Worm (Caenorhabditis elegans) whole organism, L2 larva: ENCODE measurements around the gene C01B10.44.

Experiments used
- R02D3.7 ChIP-seq: fragments of 150-350 bp; optimal IDR thresholded peaks from 2 replicates; lab custom pipeline; 2014; ENCODE audit warnings: missing biosample characterization, missing genetic modification characterization
- egl-27 ChIP-seq: sonication (generic microtip); optimal IDR thresholded peaks from 3 replicates; lab custom pipeline; 2017; ENCODE audit warnings: missing biosample characterization, missing genetic modification reagents, missing genetic modification characterization
- elt-1 ChIP-seq: fragments of 150-350 bp; optimal IDR thresholded peaks from 2 replicates; lab custom pipeline; 2014; ENCODE audit warnings: missing biosample characterization, missing genetic modification characterization
- fos-1 ChIP-seq: fragments of 150-350 bp; optimal IDR thresholded peaks from 2 replicates; lab custom pipeline; 2014; ENCODE audit warnings: missing biosample characterization, missing genetic modification characterization
- nhr-129 ChIP-seq: fragments of 150-350 bp; optimal IDR thresholded peaks from 2 replicates; lab custom pipeline; 2014; ENCODE audit warnings: missing biosample characterization, missing genetic modification characterization
- nhr-23 ChIP-seq: fragments of 150-350 bp; optimal IDR thresholded peaks from 2 replicates; lab custom pipeline; 2014; ENCODE audit warnings: missing biosample characterization, missing genetic modification reagents, missing genetic modification characterization
- nhr-77 ChIP-seq: fragments of 150-350 bp; optimal IDR thresholded peaks from 2 replicates; lab custom pipeline; 2014; ENCODE audit warnings: missing biosample characterization, missing genetic modification characterization
- unc-39 ChIP-seq: fragments of 150-350 bp; optimal IDR thresholded peaks from 2 replicates; lab custom pipeline; 2014; ENCODE audit warnings: missing biosample characterization, missing genetic modification characterization
- unc-55 ChIP-seq: fragments of 150-350 bp; sonication (generic microtip); optimal IDR thresholded peaks from 3 replicates; lab custom pipeline; 2014; ENCODE audit warnings: missing biosample characterization, missing genetic modification reagents, missing genetic modification characterization
- unc-62 ChIP-seq: fragments of 150-350 bp; optimal IDR thresholded peaks from 2 replicates; lab custom pipeline; 2014; ENCODE audit warnings: missing biosample characterization, missing genetic modification reagents, missing genetic modification characterization

DNA sequence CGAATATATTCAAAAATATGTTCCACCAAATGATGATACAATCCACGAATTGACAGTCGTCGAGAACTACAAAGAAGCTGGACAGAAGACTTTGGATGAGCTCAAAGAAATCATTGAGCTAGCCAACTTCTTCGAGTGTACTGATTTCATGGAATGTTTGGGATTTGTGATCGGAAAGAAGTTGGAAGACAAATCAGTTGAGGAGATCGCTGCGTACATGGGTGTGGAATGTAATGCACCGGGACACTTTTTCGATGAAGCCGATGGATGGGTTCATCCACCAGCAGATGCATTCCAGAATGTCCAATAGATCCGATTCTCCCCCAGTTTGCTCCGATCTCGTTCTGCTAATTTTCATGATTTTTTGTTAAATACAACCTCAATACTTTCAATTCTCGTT, 19.9 kb upstream of the C01B10.44 start:
- no peak for TF ChIP-seq nhr-129 (tag; lab: Kevin White, UChicago)
- TF ChIP-seq nhr-23 (tag; lab: Kevin White, UChicago), result no peak
- no peak for TF ChIP-seq R02D3.7 (tag; lab: Kevin White, UChicago)
- TF ChIP-seq fos-1 (tag; lab: Kevin White, UChicago), result no peak
- TF ChIP-seq unc-55 (GFP tag; lab: Kevin White, UChicago), result no peak
- no peak for TF ChIP-seq egl-27 (tag; lab: Kevin White, UChicago)
- TF ChIP-seq elt-1, result no peak
- no peak for TF ChIP-seq nhr-77
- TF ChIP-seq unc-39 (tag; lab: Kevin White, UChicago), result no peak
- no peak for TF ChIP-seq unc-62 (GFP tag; lab: Kevin White, UChicago)
